Fruit fly (Drosophila melanogaster): ENCODE measurements around the gene CG3987.

CG3987 gene

dm6 chr3R:15139816-15140473 is at the start of gene CG3987:
TSS of gene CG3987 (plus strand) at chr3R:15139958.
- TF ChIP-seq psq (optimal IDR thresholded peaks at IDR 0.05) = no peak
- TF ChIP-seq pan (optimal IDR thresholded peaks at IDR 0.05) = no peak
- TF ChIP-seq usp (GFP tag; optimal IDR thresholded peaks at IDR 0.05) = no peak
- TF ChIP-seq EcR (GFP tag; optimal IDR thresholded peaks at IDR 0.05) = no peak
- TF ChIP-seq Dll (optimal IDR thresholded peaks at IDR 0.05) = no peak
- no peak for TF ChIP-seq CG8478 (optimal IDR thresholded peaks at IDR 0.05)

- TF ChIP-seq EcR (GFP tag; optimal IDR thresholded peaks at IDR 0.05) (no peak), psq (optimal IDR thresholded peaks at IDR 0.05) (no peak), CG8478 (optimal IDR thresholded peaks at IDR 0.05) (no peak), Dll (optimal IDR thresholded peaks at IDR 0.05) (no peak), usp (GFP tag; optimal IDR thresholded peaks at IDR 0.05) (no peak), pan (optimal IDR thresholded peaks at IDR 0.05) (no peak)
These were observed 47.9 kb upstream of the CG3987 start for dm6 chr3R:15091680-15092343.

dm6 chr3R:15092351-15092750 is 47.4 kb upstream of the CG3987 start:
- TF ChIP-seq psq (optimal IDR thresholded peaks at IDR 0.05) (no peak), EcR (GFP tag; optimal IDR thresholded peaks at IDR 0.05) (no peak), CG8478 (optimal IDR thresholded peaks at IDR 0.05) (no peak), pan (optimal IDR thresholded peaks at IDR 0.05) (no peak), Dll (optimal IDR thresholded peaks at IDR 0.05) (no peak), usp (GFP tag; optimal IDR thresholded peaks at IDR 0.05) (no peak)

DNA sequence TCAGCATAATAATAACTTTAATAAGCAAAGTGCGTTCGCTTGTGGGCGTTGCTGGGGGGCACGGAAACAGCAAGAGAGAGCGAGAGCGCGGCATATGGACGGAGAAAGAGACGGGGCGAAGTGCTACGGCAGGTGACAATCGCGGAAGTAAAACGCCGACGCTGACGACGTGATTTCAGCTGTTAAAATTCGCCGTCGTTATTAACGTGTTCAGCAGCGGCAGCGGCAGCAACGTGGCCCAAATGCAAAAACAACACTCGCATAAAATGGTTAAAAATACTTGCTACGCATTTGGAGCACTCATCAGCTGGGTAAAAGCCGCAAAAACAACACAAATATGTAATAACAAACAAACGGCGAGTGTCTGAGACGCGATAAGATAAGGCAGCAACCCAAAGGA is 47.0 kb upstream of the CG3987 start:
- no peak for TF ChIP-seq psq (optimal IDR thresholded peaks at IDR 0.05)
- TF ChIP-seq Dll (optimal IDR thresholded peaks at IDR 0.05) = no peak
- TF ChIP-seq CG8478 (optimal IDR thresholded peaks at IDR 0.05) = no peak
- no peak for TF ChIP-seq usp (GFP tag; optimal IDR thresholded peaks at IDR 0.05)
- TF ChIP-seq EcR (GFP tag; optimal IDR thresholded peaks at IDR 0.05) = no peak
- TF ChIP-seq pan (optimal IDR thresholded peaks at IDR 0.05) = no peak

DNA sequence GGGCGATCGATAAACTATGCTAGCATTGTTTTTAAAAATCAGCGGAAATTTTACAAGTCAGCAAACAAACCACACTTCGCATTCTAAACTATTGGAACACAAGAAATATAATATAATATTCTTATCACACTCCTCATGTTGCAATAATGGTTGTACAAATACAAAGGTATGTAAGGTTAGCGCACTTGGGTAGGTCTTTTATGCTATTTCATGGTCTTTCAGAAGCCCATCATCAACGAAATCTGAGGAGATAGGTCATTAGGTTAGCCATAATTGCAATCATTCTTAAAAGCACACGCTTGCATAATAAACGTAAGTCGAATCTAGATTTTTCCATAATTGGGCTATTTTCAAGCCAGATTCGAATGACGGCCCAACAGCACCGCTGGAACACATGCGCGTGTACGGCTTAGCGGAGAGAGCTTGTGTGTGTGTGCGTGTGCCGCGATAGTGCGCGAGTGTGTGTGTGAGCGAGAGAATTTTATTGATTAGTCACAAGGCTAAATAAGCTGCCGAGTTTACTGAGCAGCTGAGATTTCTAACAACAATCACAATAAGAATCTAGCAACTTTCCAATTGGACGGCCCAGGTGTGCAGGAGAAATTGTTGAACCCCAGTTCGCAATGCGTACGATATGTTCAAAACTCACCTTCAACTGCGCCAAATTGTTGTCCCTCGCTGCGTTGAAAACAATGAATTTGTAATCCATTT is 45.4 kb upstream of the CG3987 start:
- TF ChIP-seq CG8478 (optimal IDR thresholded peaks at IDR 0.05) (no peak), pan (optimal IDR thresholded peaks at IDR 0.05) (no peak), Dll (optimal IDR thresholded peaks at IDR 0.05) (no peak), EcR (GFP tag; optimal IDR thresholded peaks at IDR 0.05) (no peak), psq (optimal IDR thresholded peaks at IDR 0.05) (no peak), usp (GFP tag; optimal IDR thresholded peaks at IDR 0.05) (no peak)

dm6 chr3R:15094929-15095236 is 44.9 kb upstream of the CG3987 start:
- TF ChIP-seq pan (optimal IDR thresholded peaks at IDR 0.05) (no peak), EcR (GFP tag; optimal IDR thresholded peaks at IDR 0.05) (no peak), psq (optimal IDR thresholded peaks at IDR 0.05) (no peak), Dll (optimal IDR thresholded peaks at IDR 0.05) (no peak), CG8478 (optimal IDR thresholded peaks at IDR 0.05) (no peak)

DNA sequence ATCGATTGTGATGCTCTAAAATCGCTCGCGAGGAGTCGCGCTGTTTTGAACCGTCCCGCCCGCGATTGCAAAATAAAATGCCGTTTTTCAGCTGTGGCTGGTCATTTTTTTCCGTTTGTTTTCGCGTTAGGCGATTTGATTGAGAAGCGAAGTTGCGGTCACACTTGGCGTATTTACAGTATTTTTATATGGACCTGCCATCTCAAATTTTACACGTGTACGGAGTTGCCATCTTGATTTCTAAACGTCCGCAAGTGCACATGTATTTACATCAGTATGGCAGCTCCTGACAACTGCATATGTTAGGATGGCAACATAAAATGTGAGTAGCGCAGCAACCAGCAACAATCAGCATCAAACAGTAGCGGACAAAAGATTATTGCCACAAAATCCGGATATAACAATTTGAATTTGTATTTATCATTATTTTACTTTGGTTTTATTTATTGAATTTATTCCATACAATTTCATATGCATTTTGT is 44.2 kb upstream of the CG3987 start, which contains the start of gene CG6966:
Gene CG6966, minus strand, starts transcription at position 82 of the 482 bp plus-strand sequence.
- TF ChIP-seq EcR (GFP tag; optimal IDR thresholded peaks at IDR 0.05) (no peak), psq (optimal IDR thresholded peaks at IDR 0.05) (no peak), CG8478 (optimal IDR thresholded peaks at IDR 0.05) (no peak), usp (GFP tag; optimal IDR thresholded peaks at IDR 0.05) (no peak), Dll (optimal IDR thresholded peaks at IDR 0.05) (no peak), pan (optimal IDR thresholded peaks at IDR 0.05) (no peak)

dm6 chr3R:15110135-15110534 is 29.6 kb upstream of the CG3987 start:
- TF ChIP-seq psq (optimal IDR thresholded peaks at IDR 0.05) (no peak), Dll (optimal IDR thresholded peaks at IDR 0.05) (no peak), CG8478 (optimal IDR thresholded peaks at IDR 0.05) (no peak)

dm6 chr3R:15112232-15112631 is 27.5 kb upstream of the CG3987 start:
- TF ChIP-seq EcR (GFP tag; optimal IDR thresholded peaks at IDR 0.05) = no peak
- TF ChIP-seq psq (optimal IDR thresholded peaks at IDR 0.05) = no peak
- no peak for TF ChIP-seq CG8478 (optimal IDR thresholded peaks at IDR 0.05)
- TF ChIP-seq usp (GFP tag; optimal IDR thresholded peaks at IDR 0.05) = no peak
- no peak for TF ChIP-seq pan (optimal IDR thresholded peaks at IDR 0.05)
- TF ChIP-seq Dll (optimal IDR thresholded peaks at IDR 0.05) = no peak

- TF ChIP-seq psq (optimal IDR thresholded peaks at IDR 0.05) (no peak), CG8478 (optimal IDR thresholded peaks at IDR 0.05) (no peak)
These were observed 26.2 kb upstream of the CG3987 start for dm6 chr3R:15113584-15113983.

DNA sequence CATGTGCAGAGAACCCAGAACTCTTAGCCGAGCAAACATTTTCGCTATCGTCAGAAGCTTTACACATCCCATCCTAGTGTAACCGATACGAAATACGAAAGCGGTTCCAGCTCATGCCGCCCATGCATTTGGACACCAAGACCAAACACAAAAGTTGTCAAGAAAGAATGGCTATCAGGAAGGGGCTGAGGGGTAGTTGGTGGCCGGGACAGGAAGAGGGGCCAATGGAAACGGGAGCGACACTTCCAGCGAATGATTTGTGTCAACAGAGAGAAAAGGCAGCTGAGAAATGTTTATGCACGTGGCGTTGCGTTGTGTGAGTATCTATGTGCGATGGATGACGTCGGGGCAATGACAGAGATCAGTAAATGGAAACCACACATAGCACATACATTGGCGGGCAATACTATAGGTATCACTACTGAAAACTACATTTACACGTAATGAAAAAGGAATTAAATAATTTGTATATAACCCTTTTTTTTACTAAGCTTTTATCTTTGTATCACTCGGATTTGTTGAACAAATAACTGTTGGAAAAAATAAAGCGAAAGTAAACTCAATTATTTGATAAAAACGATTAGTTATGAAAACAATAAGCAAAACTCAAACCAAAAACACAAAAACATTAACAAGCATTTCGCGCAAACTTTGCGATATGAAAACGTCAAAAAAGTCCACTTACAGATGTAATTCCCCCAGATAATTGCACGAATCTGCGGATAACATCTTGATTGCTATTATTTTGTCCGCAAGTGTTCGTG is 25.1 kb upstream of the CG3987 start:
- TF ChIP-seq EcR (GFP tag; optimal IDR thresholded peaks at IDR 0.05) = peak in 1 of 2 experiments; percentile 21
- TF ChIP-seq usp (GFP tag; optimal IDR thresholded peaks at IDR 0.05) = no peak

DNA sequence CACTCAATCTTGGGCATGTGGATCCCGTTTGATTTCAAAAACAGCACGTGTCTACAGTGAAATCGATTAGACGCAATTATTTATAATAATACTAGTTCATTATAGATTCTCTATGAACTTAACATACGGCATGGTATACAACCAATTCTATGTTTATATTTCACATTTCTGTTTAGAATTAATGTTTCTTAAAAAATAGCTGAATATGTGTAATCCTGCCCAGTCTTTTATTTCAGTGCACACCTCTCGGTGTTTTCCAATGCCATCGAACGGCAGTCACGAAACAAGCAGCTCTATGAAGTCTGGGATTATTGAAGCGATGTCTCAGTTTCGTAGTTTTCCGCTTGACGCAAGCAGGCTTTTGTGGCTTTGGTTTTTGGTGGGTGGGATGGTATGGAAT is 22.0 kb upstream of the CG3987 start:
- TF ChIP-seq CG8478 (optimal IDR thresholded peaks at IDR 0.05) (no peak), Dll (optimal IDR thresholded peaks at IDR 0.05) (no peak), usp (GFP tag; optimal IDR thresholded peaks at IDR 0.05) (no peak), pan (optimal IDR thresholded peaks at IDR 0.05) (no peak), EcR (GFP tag; optimal IDR thresholded peaks at IDR 0.05) (no peak), psq (optimal IDR thresholded peaks at IDR 0.05) (no peak)

Data from whole organism.